Fruit fly (Drosophila melanogaster): Measurements from ENCODE around the gene Ant2.

DNA sequence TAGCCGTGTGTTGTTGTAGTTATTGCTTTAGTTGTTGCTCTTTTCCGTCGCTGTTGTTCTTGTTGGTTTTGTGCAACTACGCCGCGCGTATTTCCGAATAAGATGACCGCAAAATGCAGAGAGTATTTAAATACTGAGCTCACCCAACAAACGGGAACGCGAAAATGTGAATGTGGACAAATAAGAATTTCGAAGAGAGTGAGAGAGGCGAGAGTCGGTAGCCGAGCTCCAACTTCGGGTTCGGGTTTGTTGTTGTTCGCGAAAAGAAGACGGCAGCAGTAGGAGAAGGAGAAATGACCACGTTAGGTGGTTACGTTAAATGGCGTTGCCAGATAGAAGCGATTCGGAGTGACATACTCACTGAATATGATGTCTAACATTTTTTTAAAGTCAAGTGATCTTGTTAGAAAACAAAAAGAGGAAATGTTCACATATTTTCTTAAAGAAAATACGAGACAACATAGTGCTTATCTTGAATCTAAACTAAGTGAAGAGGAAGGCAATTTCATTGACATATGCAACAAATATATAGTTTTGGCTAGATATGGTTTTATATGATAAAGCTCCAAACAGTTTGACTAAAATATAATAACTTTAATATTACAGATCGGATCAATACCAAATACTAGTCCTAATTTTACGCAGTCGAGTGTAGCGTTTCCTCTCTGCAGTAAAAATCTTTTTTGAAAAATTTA is 20.2 kb upstream of the Ant2 start:
- TF ChIP-seq insv (optimal IDR thresholded peaks at IDR 0.05) (no peak), h (optimal IDR thresholded peaks at IDR 0.05) (no peak), psq (optimal IDR thresholded peaks at IDR 0.05) (no peak), Myc (optimal IDR thresholded peaks at IDR 0.05) (no peak), Sin3A (optimal IDR thresholded peaks at IDR 0.05) (no peak)

Measured in Kc167 (cell line).